Fruit fly (Drosophila melanogaster): Measurements from ENCODE around the gene bip1.
A peak's percentile ranks its signal among the peaks of the same experiment; 100 is the strongest.

The bip1 gene

DNA sequence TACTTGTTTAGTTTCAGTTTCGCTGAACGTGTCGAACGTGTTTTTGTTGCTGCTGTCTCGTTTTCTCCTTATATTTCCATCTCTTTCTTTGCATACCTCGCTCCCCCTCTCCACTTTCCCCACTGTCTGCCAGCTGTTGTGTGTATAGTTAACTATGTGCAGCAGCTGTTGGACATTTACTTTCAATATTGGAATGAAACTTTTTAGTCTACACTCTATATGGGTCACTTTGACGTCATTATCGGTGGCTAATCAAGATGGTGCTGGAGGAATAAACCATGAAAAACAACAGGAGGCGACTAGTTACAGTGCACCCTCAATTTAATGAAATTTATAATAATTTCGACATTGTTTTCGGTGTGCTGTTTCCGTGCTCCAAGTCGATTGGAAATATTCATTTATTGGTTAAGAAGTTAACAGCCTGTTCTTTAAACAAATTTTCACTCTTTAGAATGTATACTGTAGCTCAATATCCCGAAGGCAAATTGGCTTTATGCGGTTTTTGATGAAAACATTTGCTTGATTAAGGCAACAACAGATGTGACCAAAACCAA is 29.2 kb downstream of the bip1 start (continued):
- TF ChIP-seq tna (GFP tag; IDR thresholded peaks at IDR 0.05; ENCODE audit: partially characterized antibody) = no peak
- TF ChIP-seq ranshi (GFP tag; IDR thresholded peaks at IDR 0.05) = peak; percentile 30; the same call in 1 of the 2 replicates
- peak; percentile 68 for TF ChIP-seq grau (tag; optimal IDR thresholded peaks at IDR 0.05)
- TF ChIP-seq her (GFP tag; optimal IDR thresholded peaks at IDR 0.05) = no peak
- no peak for TF ChIP-seq CG12236 (GFP tag; optimal IDR thresholded peaks at IDR 0.05)
- TF ChIP-seq tx (GFP tag; optimal IDR thresholded peaks at IDR 0.05) = no peak
- TF ChIP-seq CG31224 (GFP tag; IDR thresholded peaks at IDR 0.05) = no peak
- TF ChIP-seq cas (GFP tag; IDR thresholded peaks at IDR 0.05) = no peak
- TF ChIP-seq dan (GFP tag; IDR thresholded peaks at IDR 0.05) = no peak
- TF ChIP-seq Myb (GFP tag; optimal IDR thresholded peaks at IDR 0.05) = no peak
- TF ChIP-seq CG6813 (GFP tag; optimal IDR thresholded peaks at IDR 0.05) = no peak
- peak; percentile 43; the same call in 2 of the 3 replicates for TF ChIP-seq tgo (GFP tag; IDR thresholded peaks at IDR 0.05)
- TF ChIP-seq cg (GFP tag; optimal IDR thresholded peaks at IDR 0.05) = no peak
- TF ChIP-seq inv (GFP tag; IDR thresholded peaks at IDR 0.05; ENCODE audit: partially characterized antibody) = no peak
- no peak for TF ChIP-seq prd (optimal IDR thresholded peaks at IDR 0.05)
- TF ChIP-seq prd (GFP tag; IDR thresholded peaks at IDR 0.05) = peak; percentile 56; the same call in 2 of the 3 replicates
- 0 out of 3 replicates have a peak, but pooled peaks have one; percentile 22 for TF ChIP-seq B-H1 (GFP tag; IDR thresholded peaks at IDR 0.05)
- TF ChIP-seq CG9437 (GFP tag; optimal IDR thresholded peaks at IDR 0.05) = no peak
- TF ChIP-seq ssp (GFP tag; IDR thresholded peaks at IDR 0.05) = no peak
- TF ChIP-seq danr (GFP tag; IDR thresholded peaks at IDR 0.05) = no peak
- no peak for TF ChIP-seq CoRest (tag; optimal IDR thresholded peaks at IDR 0.05)
- TF ChIP-seq bab2 (GFP tag; optimal IDR thresholded peaks at IDR 0.05) = peak; percentile 40
- TF ChIP-seq CG18764 (GFP tag; optimal IDR thresholded peaks at IDR 0.05) = no peak
- TF ChIP-seq CG17802 (tag; optimal IDR thresholded peaks at IDR 0.05) = peak; percentile 5
- TF ChIP-seq Ptx1 (GFP tag; IDR thresholded peaks at IDR 0.05) = peak; percentile 56
- no peak for TF ChIP-seq slou (GFP tag; optimal IDR thresholded peaks at IDR 0.05)
- 0 out of 3 replicates have a peak, but pooled peaks have one; percentile 47 for TF ChIP-seq H15 (GFP tag; IDR thresholded peaks at IDR 0.05)
- TF ChIP-seq CG10979 (tag; optimal IDR thresholded peaks at IDR 0.05) = peak; percentile 33
- TF ChIP-seq vfl (GFP tag; optimal IDR thresholded peaks at IDR 0.05) = no peak
- TF ChIP-seq yki (optimal IDR thresholded peaks at IDR 0.05) = no peak
- TF ChIP-seq Sox100B (GFP tag; optimal IDR thresholded peaks at IDR 0.05) = no peak
- no peak for TF ChIP-seq Stat92E (GFP tag; optimal IDR thresholded peaks at IDR 0.05)
- TF ChIP-seq sens (GFP tag) = peak; percentile 95
- peak; percentile 35 for TF ChIP-seq CG4424 (GFP tag; optimal IDR thresholded peaks at IDR 0.05)
- no peak for TF ChIP-seq dmrt11E (tag; optimal IDR thresholded peaks at IDR 0.05)
- no peak for TF ChIP-seq CG9797 (GFP tag; optimal IDR thresholded peaks at IDR 0.05)
- no peak for TF ChIP-seq Side (GFP tag; optimal IDR thresholded peaks at IDR 0.05)
- no peak for TF ChIP-seq corto (GFP tag; optimal IDR thresholded peaks at IDR 0.05)
- no peak for TF ChIP-seq vnd (GFP tag; IDR thresholded peaks at IDR 0.05; ENCODE audit: partially characterized antibody)
- TF ChIP-seq dm (GFP tag; optimal IDR thresholded peaks at IDR 0.05) = no peak
- no peak for TF ChIP-seq Bgb (GFP tag; IDR thresholded peaks at IDR 0.05; ENCODE audit: partially characterized antibody)
- TF ChIP-seq schlank (tag; optimal IDR thresholded peaks at IDR 0.05) = no peak
- no peak for TF ChIP-seq CG34376 (GFP tag; optimal IDR thresholded peaks at IDR 0.05)
- no peak for TF ChIP-seq Adf1 (GFP tag; IDR thresholded peaks at IDR 0.05)
- no peak for TF ChIP-seq CG1529 (GFP tag; optimal IDR thresholded peaks at IDR 0.05)
- no peak for TF ChIP-seq CG12391 (tag; optimal IDR thresholded peaks at IDR 0.05)
- no peak for TF ChIP-seq CG6175 (GFP tag; IDR thresholded peaks at IDR 0.05)
- TF ChIP-seq Dll (GFP tag; IDR thresholded peaks at IDR 0.05; ENCODE audit: partially characterized antibody) = no peak
- TF ChIP-seq ATbp (GFP tag; optimal IDR thresholded peaks at IDR 0.05) = peak; percentile 30
